Worm (Caenorhabditis elegans): ENCODE measurements around the gene ZK856.14.

ZK856.14 gene

ce11 chrV:10237171-10237570 lies 20.3 kb downstream of the ZK856.14 start:
- TF ChIP-seq mep-1 (tag; optimal IDR thresholded peaks at IDR 0.05) (no peak), bed-3 (GFP tag; optimal IDR thresholded peaks at IDR 0.05) (no peak), cnd-1 (tag; optimal IDR thresholded peaks at IDR 0.05) (no peak), nhr-12 (tag; optimal IDR thresholded peaks at IDR 0.05) (no peak), nhr-2 (tag; optimal IDR thresholded peaks at IDR 0.05) (no peak), unc-120 (tag; optimal IDR thresholded peaks at IDR 0.05; ENCODE audit: poor library complexity, severe bottlenecking) (no peak), zip-8 (tag; optimal IDR thresholded peaks at IDR 0.05) (no peak), lsy-2 (tag; optimal IDR thresholded peaks at IDR 0.05) (no peak), pha-4 (tag; optimal IDR thresholded peaks at IDR 0.05) (no peak), unc-62 (GFP tag; optimal IDR thresholded peaks at IDR 0.05) (no peak), lin-13 (tag; optimal IDR thresholded peaks at IDR 0.05) (no peak), tbx-8 (GFP tag; optimal IDR thresholded peaks at IDR 0.05) (no peak), ham-2 (GFP tag; optimal IDR thresholded peaks at IDR 0.05) (no peak), ceh-39 (tag; optimal IDR thresholded peaks at IDR 0.05) (no peak), unc-39 (tag; optimal IDR thresholded peaks at IDR 0.05) (no peak), nhr-237 (tag; optimal IDR thresholded peaks at IDR 0.05) (no peak)

ce11 chrV:10237959-10238444 lies 21.2 kb downstream of the ZK856.14 start:
- TF ChIP-seq M03D4.4 (tag; optimal IDR thresholded peaks at IDR 0.05) (no peak), flh-1 (GFP tag; optimal IDR thresholded peaks at IDR 0.05) (no peak), ceh-43 (GFP tag; optimal IDR thresholded peaks at IDR 0.05) (no peak)

- peak; percentile 31 for TF ChIP-seq lsy-2 (tag; optimal IDR thresholded peaks at IDR 0.05)
- TF ChIP-seq sptf-1 (tag; optimal IDR thresholded peaks at IDR 0.05), result peak; percentile 46
- peak; percentile 2 for TF ChIP-seq lin-13 (tag; optimal IDR thresholded peaks at IDR 0.05)
- peak; percentile 8 for TF ChIP-seq pha-4 (tag; optimal IDR thresholded peaks at IDR 0.05)
- no peak for TF ChIP-seq ceh-43 (GFP tag; optimal IDR thresholded peaks at IDR 0.05)
- peak; percentile 7 for TF ChIP-seq ces-1 (GFP tag; optimal IDR thresholded peaks at IDR 0.05)
- no peak for TF ChIP-seq bed-3 (GFP tag; optimal IDR thresholded peaks at IDR 0.05)
- TF ChIP-seq mep-1 (tag; optimal IDR thresholded peaks at IDR 0.05), result peak; percentile 42
These were observed 21.8 kb downstream of the ZK856.14 start, which contains the start of gene fubl-1 for ce11 chrV:10238665-10239064. TSS of gene fubl-1 (minus strand) at chrV:10238866.

ce11 chrV:10239861-10240260 lies 23.0 kb downstream of the ZK856.14 start, which contains the start of gene fipr-8:
TSS of gene fipr-8 (minus strand) at chrV:10239961.
- TF ChIP-seq nhr-28 (tag; optimal IDR thresholded peaks at IDR 0.05) (no peak), cnd-1 (tag; optimal IDR thresholded peaks at IDR 0.05) (no peak), hlh-1 (tag; optimal IDR thresholded peaks at IDR 0.05) (no peak), lsy-2 (tag; optimal IDR thresholded peaks at IDR 0.05) (no peak), snpc-4 (tag; optimal IDR thresholded peaks at IDR 0.05) (no peak), sem-2 (GFP tag; optimal IDR thresholded peaks at IDR 0.05) (no peak), sptf-1 (tag; optimal IDR thresholded peaks at IDR 0.05) (no peak), nhr-2 (tag; optimal IDR thresholded peaks at IDR 0.05) (no peak), pha-4 (tag; optimal IDR thresholded peaks at IDR 0.05) (no peak), nhr-76 (tag; optimal IDR thresholded peaks at IDR 0.05) (no peak), ceh-83 (GFP tag; optimal IDR thresholded peaks at IDR 0.05) (no peak), ces-1 (GFP tag; optimal IDR thresholded peaks at IDR 0.05) (no peak), unc-62 (GFP tag; optimal IDR thresholded peaks at IDR 0.05) (no peak), bed-3 (GFP tag; optimal IDR thresholded peaks at IDR 0.05) (no peak), blmp-1 (tag; optimal IDR thresholded peaks at IDR 0.05) (no peak), lin-32 (GFP tag; optimal IDR thresholded peaks at IDR 0.05) (no peak), ceh-39 (tag; optimal IDR thresholded peaks at IDR 0.05) (no peak), elt-1 (tag; optimal IDR thresholded peaks at IDR 0.05; ENCODE audit: borderline replicate concordance, insufficient read depth) (no peak), ceh-43 (GFP tag; optimal IDR thresholded peaks at IDR 0.05) (no peak)

DNA sequence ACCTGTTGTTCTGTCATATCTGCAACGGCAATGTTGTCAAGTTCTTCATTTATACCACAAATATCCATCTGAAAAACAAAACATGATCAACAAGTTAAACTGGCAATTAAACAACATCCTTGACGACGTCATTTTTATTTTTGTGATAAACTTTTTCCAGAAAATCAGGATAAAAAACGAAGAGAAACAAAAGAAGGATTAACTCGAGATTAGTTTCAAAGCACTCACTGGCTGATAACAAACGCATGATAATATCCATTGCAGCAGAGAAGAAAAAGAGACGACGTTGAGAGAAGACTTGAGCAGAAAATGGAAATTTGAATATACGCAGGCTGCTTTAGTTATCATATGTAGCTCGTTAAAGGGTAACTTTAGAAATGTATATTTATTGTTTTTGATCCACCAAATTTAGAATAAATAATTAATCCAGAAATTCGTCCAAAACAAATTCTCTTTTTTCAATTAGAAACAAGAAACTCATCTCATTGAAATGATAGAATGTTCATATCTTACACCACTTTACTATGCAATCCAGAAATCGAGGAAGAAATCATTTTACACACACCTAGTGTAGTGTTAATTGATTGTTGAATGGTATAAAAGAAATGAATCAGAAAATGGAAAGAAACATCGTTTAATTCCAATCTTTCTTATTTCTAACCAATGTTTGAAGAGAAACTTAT lies 24.4 kb downstream of the ZK856.14 start, which contains the start of the genes C12D8.21 and col-148:
Gene C12D8.21 (minus strand): TSS at position 68 of the 683 bp plus-strand sequence.
Gene col-148 (plus strand): TSS at position 633 of the 683 bp plus-strand sequence.
- TF ChIP-seq M03D4.4 (tag; optimal IDR thresholded peaks at IDR 0.05), result no peak
- no peak for TF ChIP-seq lin-32 (GFP tag; optimal IDR thresholded peaks at IDR 0.05)
- TF ChIP-seq mep-1 (tag; optimal IDR thresholded peaks at IDR 0.05), result no peak
- no peak for TF ChIP-seq cnd-1 (tag; optimal IDR thresholded peaks at IDR 0.05)
- TF ChIP-seq unc-39 (tag; optimal IDR thresholded peaks at IDR 0.05), result no peak
- TF ChIP-seq blmp-1 (tag; optimal IDR thresholded peaks at IDR 0.05), result no peak
- no peak for TF ChIP-seq ceh-83 (GFP tag; optimal IDR thresholded peaks at IDR 0.05)
- TF ChIP-seq lin-13 (tag; optimal IDR thresholded peaks at IDR 0.05), result no peak
- no peak for TF ChIP-seq zip-8 (tag; optimal IDR thresholded peaks at IDR 0.05)
- no peak for TF ChIP-seq mls-2 (tag; optimal IDR thresholded peaks at IDR 0.05)
- TF ChIP-seq flh-1 (GFP tag; optimal IDR thresholded peaks at IDR 0.05), result no peak
- no peak for TF ChIP-seq bed-3 (GFP tag; optimal IDR thresholded peaks at IDR 0.05)
- TF ChIP-seq nhr-12 (tag; optimal IDR thresholded peaks at IDR 0.05), result no peak

Measured in whole organism, mixed stage, embryonic.